Worm (Caenorhabditis elegans) whole organism, L2 larva: ENCODE measurements around the gene bmy-1.

Experiments
- C34F6.9 ChIP-seq: fragments of 150-350 bp; optimal IDR thresholded peaks from 2 replicates; lab custom pipeline; 2014; ENCODE audit warnings: missing biosample characterization, missing genetic modification characterization
- F13H6.1 ChIP-seq: sonication (generic microtip); optimal IDR thresholded peaks from 2 replicates; lab custom pipeline; 2016; ENCODE audit warnings: missing genetic modification characterization, missing compliant biosample characterization
- R02D3.7 ChIP-seq: fragments of 150-350 bp; optimal IDR thresholded peaks from 2 replicates; lab custom pipeline; 2014; ENCODE audit warnings: missing biosample characterization, missing genetic modification characterization
- Y55F3AM.14 ChIP-seq: fragments of 200-800 bp; sonication (Bioruptor generic); optimal IDR thresholded peaks from 2 replicates; lab custom pipeline; 2018; ENCODE audit warnings: mild to moderate bottlenecking, missing genetic modification characterization, missing compliant biosample characterization
- ZK546.5 ChIP-seq: sonication (generic microtip); optimal IDR thresholded peaks from 2 replicates; lab custom pipeline; 2017; ENCODE audit warnings: missing biosample characterization, missing genetic modification characterization
- alr-1 ChIP-seq: fragments of 150-350 bp; optimal IDR thresholded peaks from 2 replicates; lab custom pipeline; 2014; ENCODE audit warnings: missing biosample characterization, missing genetic modification characterization
- aly-2 ChIP-seq: fragments of 150-350 bp; optimal IDR thresholded peaks from 2 replicates; lab custom pipeline; 2014; ENCODE audit warnings: missing biosample characterization, missing genetic modification characterization
- ama-1 ChIP-seq: fragments of 150-350 bp; optimal IDR thresholded peaks from 2 replicates; lab custom pipeline; 2018; ENCODE audit warnings: inconsistent platforms
- blmp-1 ChIP-seq: sonication (generic microtip); optimal IDR thresholded peaks from 2 replicates; lab custom pipeline; 2017; ENCODE audit warnings: missing genetic modification characterization, mild to moderate bottlenecking, missing compliant biosample characterization, antibody characterized with exemption, moderate library complexity; ENCODE audit not compliant: insufficient read depth
- ceh-16 ChIP-seq: fragments of 150-350 bp; optimal IDR thresholded peaks from 2 replicates; lab custom pipeline; 2014; ENCODE audit warnings: missing biosample characterization, missing genetic modification characterization
- ceh-82 ChIP-seq: fragments of 150-350 bp; optimal IDR thresholded peaks from 2 replicates; lab custom pipeline; 2014; ENCODE audit warnings: missing biosample characterization, missing genetic modification characterization
- crh-2 ChIP-seq: sonication (generic microtip); optimal IDR thresholded peaks from 2 replicates; lab custom pipeline; 2017; ENCODE audit warnings: missing biosample characterization, missing genetic modification characterization
- dmd-4 ChIP-seq: sonication (generic microtip); optimal IDR thresholded peaks from 2 replicates; lab custom pipeline; 2017; ENCODE audit warnings: missing biosample characterization, missing genetic modification characterization
- elt-1 ChIP-seq: fragments of 150-350 bp; optimal IDR thresholded peaks from 2 replicates; lab custom pipeline; 2014; ENCODE audit warnings: missing biosample characterization, missing genetic modification characterization
- elt-3 ChIP-seq: sonication (generic microtip); optimal IDR thresholded peaks from 2 replicates; lab custom pipeline; 2017; ENCODE audit warnings: missing biosample characterization, missing genetic modification characterization
- fos-1 ChIP-seq: fragments of 150-350 bp; optimal IDR thresholded peaks from 2 replicates; lab custom pipeline; 2014; ENCODE audit warnings: missing biosample characterization, missing genetic modification characterization
- gmeb-1 ChIP-seq: fragments of 150-350 bp; optimal IDR thresholded peaks from 2 replicates; lab custom pipeline; 2014; ENCODE audit warnings: missing biosample characterization, missing genetic modification characterization
- lin-11 ChIP-seq: fragments of 150-350 bp; sonication (generic microtip); optimal IDR thresholded peaks from 2 replicates; lab custom pipeline; 2014; ENCODE audit warnings: missing biosample characterization, missing genetic modification characterization, inconsistent platforms, mixed read lengths
- lin-13 ChIP-seq: fragments of 150-350 bp; optimal IDR thresholded peaks from 2 replicates; lab custom pipeline; 2014; ENCODE audit warnings: missing biosample characterization, missing genetic modification reagents, missing genetic modification characterization
- lsy-2 ChIP-seq, 2 experiments: fragments of 150-350 bp in 1 of 2; sonication (generic microtip) in 1 of 2; optimal IDR thresholded peaks; 2 replicates each; lab custom pipeline; 2014 to 2017; ENCODE audit warnings: missing biosample characterization in 2 of 2, missing genetic modification characterization in 2 of 2
- mab-5 ChIP-seq: fragments of 150-350 bp; optimal IDR thresholded peaks from 2 replicates; lab custom pipeline; 2014; ENCODE audit warnings: missing biosample characterization, missing genetic modification characterization
- mbf-1 ChIP-seq: sonication (generic microtip); optimal IDR thresholded peaks from 2 replicates; lab custom pipeline; 2017; ENCODE audit warnings: missing biosample characterization, missing genetic modification characterization
- nhr-10 ChIP-seq: sonication (generic microtip); optimal IDR thresholded peaks from 2 replicates; lab custom pipeline; 2017; ENCODE audit warnings: missing biosample characterization, missing genetic modification characterization
- nhr-11 ChIP-seq: fragments of 150-350 bp; optimal IDR thresholded peaks from 2 replicates; lab custom pipeline; 2014; ENCODE audit warnings: missing biosample characterization, missing genetic modification characterization
- nhr-129 ChIP-seq: fragments of 150-350 bp; optimal IDR thresholded peaks from 2 replicates; lab custom pipeline; 2014; ENCODE audit warnings: missing biosample characterization, missing genetic modification characterization
- nhr-21 ChIP-seq: fragments of 150-350 bp; optimal IDR thresholded peaks from 2 replicates; lab custom pipeline; 2014; ENCODE audit warnings: missing biosample characterization, missing genetic modification characterization
- nhr-23 ChIP-seq: fragments of 150-350 bp; optimal IDR thresholded peaks from 2 replicates; lab custom pipeline; 2014; ENCODE audit warnings: missing biosample characterization, missing genetic modification reagents, missing genetic modification characterization
- nhr-237 ChIP-seq: fragments of 150-350 bp; optimal IDR thresholded peaks from 2 replicates; lab custom pipeline; 2014; ENCODE audit warnings: missing biosample characterization, missing genetic modification characterization
- nhr-25 ChIP-seq: fragments of 150-350 bp; sonication (generic microtip); optimal IDR thresholded peaks from 3 replicates; lab custom pipeline; 2014; ENCODE audit warnings: missing biosample characterization, missing genetic modification characterization
- peb-1 ChIP-seq: fragments of 150-350 bp; optimal IDR thresholded peaks from 2 replicates; lab custom pipeline; 2014; ENCODE audit warnings: missing biosample characterization, missing genetic modification characterization
- sem-4 ChIP-seq: fragments of 150-350 bp; optimal IDR thresholded peaks from 2 replicates; lab custom pipeline; 2014; ENCODE audit warnings: missing biosample characterization, missing genetic modification reagents, missing genetic modification characterization
- sma-3 ChIP-seq: sonication (generic microtip); optimal IDR thresholded peaks from 2 replicates; lab custom pipeline; 2016; ENCODE audit warnings: missing genetic modification reagents, missing genetic modification characterization, missing compliant biosample characterization
- sma-9 ChIP-seq, 2 experiments: fragments of 150-350 bp in 1 of 2; sonication (generic microtip) in 1 of 2; optimal IDR thresholded peaks; 2 replicates each; lab custom pipeline; 2014 to 2016; ENCODE audit warnings: missing genetic modification characterization in 2 of 2, mild to moderate bottlenecking in 1 of 2, missing biosample characterization in 1 of 2, missing compliant biosample characterization in 1 of 2, missing genetic modification reagents in 1 of 2, moderate library complexity in 1 of 2
- snpc-4 ChIP-seq: fragments of 150-350 bp; optimal IDR thresholded peaks from 2 replicates; lab custom pipeline; 2014; ENCODE audit warnings: missing biosample characterization, missing genetic modification characterization
- unc-39 ChIP-seq: fragments of 150-350 bp; optimal IDR thresholded peaks from 2 replicates; lab custom pipeline; 2014; ENCODE audit warnings: missing biosample characterization, missing genetic modification characterization
- unc-55 ChIP-seq: fragments of 150-350 bp; sonication (generic microtip); optimal IDR thresholded peaks from 3 replicates; lab custom pipeline; 2014; ENCODE audit warnings: missing biosample characterization, missing genetic modification reagents, missing genetic modification characterization
- unc-62 ChIP-seq: fragments of 150-350 bp; optimal IDR thresholded peaks from 2 replicates; lab custom pipeline; 2014; ENCODE audit warnings: missing biosample characterization, missing genetic modification reagents, missing genetic modification characterization
- zag-1 ChIP-seq: fragments of 150-350 bp; optimal IDR thresholded peaks from 2 replicates; lab custom pipeline; 2014; ENCODE audit warnings: missing biosample characterization, missing genetic modification characterization
- ztf-1 ChIP-seq: fragments of 200-800 bp; sonication (Bioruptor generic); conservative IDR thresholded peaks from 2 replicates; pipeline ENCODE4 v1.3.6; 2022; ENCODE audit warnings: missing genetic modification characterization, missing compliant biosample characterization
- ztf-4 ChIP-seq: fragments of 150-350 bp; optimal IDR thresholded peaks from 2 replicates; lab custom pipeline; 2014; ENCODE audit warnings: missing biosample characterization, missing genetic modification characterization

The bmy-1 gene

DNA sequence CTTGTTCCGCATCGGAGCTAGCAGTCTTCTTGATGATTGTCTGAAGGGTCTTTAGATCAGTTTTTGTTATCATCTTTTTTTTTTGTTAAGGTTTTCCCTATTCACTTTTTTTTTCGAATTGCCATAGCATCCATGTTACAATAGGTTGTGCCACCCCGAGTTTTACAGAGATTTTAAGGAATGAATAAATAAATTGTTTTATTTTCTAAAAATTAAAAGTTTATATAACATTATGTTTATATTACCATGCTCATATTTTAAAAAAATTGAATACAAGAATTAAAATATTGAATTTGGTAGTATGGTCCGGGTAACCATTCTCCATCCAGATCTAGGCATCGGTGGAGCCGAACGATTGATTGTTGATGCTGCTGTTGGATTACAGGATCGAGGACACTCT lies 16.5 kb downstream of the bmy-1 start, which contains the start of gene algn-2:
Gene algn-2, plus strand, starts transcription at position 301 of the 400 bp plus-strand sequence.
- TF ChIP-seq nhr-11 (tag; lab: Kevin White, UChicago) = no peak
- no peak for TF ChIP-seq ceh-16
- TF ChIP-seq zag-1 (tag; lab: Kevin White, UChicago) = no peak
- TF ChIP-seq ztf-4 (tag; lab: Kevin White, UChicago) = no peak
- TF ChIP-seq lin-13 (GFP tag; lab: Kevin White, UChicago) = no peak
- TF ChIP-seq mbf-1 (tag; lab: Kevin White, UChicago) = no peak
- TF ChIP-seq peb-1 (tag; lab: Kevin White, UChicago) = no peak

DNA sequence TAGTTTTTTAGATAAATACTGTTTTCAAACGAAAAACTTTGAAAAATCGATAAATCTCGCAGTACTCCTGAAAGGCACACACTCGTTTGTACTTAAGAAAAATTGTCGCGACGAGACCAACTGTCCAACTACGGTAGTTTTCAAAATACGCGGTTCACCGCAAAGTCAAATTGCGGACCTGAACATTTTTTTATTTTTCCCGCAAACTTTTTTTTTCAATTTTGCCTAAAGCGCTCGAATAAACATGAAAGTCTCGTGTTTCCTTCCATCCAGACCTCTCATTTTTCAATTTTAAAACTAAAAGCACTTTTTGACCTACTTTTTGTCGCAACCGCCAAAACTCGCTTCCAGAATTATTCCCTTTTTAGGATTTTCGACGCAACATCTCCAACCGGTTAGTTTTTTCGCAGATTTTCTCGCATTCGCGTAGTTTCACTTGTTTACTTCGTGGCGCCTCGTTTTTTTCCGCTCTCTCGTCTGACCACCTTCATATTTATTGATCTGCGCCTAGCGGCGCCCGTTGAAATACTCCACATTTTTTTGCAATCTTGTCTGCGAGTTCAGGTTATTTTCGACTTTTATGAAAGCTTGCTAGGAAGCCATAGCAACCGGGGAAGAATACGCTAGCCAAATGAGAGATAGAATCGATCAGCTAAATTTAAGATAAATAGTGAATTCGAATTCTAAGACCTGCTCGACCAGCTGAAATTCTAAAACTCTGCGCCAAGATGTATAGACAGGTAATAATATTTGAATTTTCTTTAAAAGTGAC lies 19.2 kb downstream of the bmy-1 start, which contains the start of gene prdx-2:
Gene prdx-2, plus strand, starts transcription at position 729 of the 772 bp plus-strand sequence.
- TF ChIP-seq elt-3 (tag; lab: Kevin White, UChicago) (no peak), lin-11 (tag; lab: Kevin White, UChicago) (peak; percentile 16), nhr-25 (tag; lab: Kevin White, UChicago) (no peak), nhr-11 (tag; lab: Kevin White, UChicago) (no peak), ztf-4 (tag; lab: Kevin White, UChicago) (no peak), lsy-2 (tag; optimal IDR thresholded peaks at IDR 0.05; lab: Kevin White, UChicago) (peak in 1 of 2 experiments; percentile 16), nhr-23 (tag; lab: Kevin White, UChicago) (no peak), blmp-1 (tag; lab: Kevin White, UChicago) (no peak)
- TF ChIP-seq, all 48 proteins: peak for 2

DNA sequence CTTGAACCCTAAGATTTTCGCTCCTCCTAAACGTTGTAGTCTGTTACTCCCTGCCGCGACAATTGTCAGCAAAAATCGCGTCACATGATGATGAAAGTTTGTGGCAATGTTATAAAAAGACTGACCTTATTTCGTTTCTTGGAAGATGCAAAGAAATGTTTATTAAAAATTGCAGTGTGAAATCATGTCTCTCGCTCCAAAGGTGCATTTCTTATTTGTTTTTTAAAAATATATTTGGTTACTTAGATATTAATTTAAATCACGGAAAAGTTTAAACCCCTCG lies 19.7 kb downstream of the bmy-1 start:
- TF ChIP-seq nhr-129 (tag; lab: Kevin White, UChicago) (peak; percentile 49), sma-9 (GFP tag; optimal IDR thresholded peaks at IDR 0.05; lab: Kevin White, UChicago) (peak; percentile 33), sma-9 (tag; optimal IDR thresholded peaks at IDR 0.05; lab: Kevin White, UChicago) (no peak), aly-2 (tag; lab: Kevin White, UChicago) (no peak), fos-1 (peak; percentile 8), crh-2 (peak; percentile 28), nhr-23 (tag; lab: Kevin White, UChicago) (no peak), ztf-1 (no peak), ZK546.5 (tag; lab: Kevin White, UChicago) (no peak), snpc-4 (tag; lab: Kevin White, UChicago) (no peak), mab-5 (tag; lab: Kevin White, UChicago) (no peak), ceh-82 (tag; lab: Kevin White, UChicago) (no peak), dmd-4 (tag; lab: Kevin White, UChicago) (no peak), nhr-25 (tag; lab: Kevin White, UChicago) (peak; percentile 5), R02D3.7 (tag; lab: Kevin White, UChicago) (no peak), ama-1 (lab: Kevin White, UChicago) (no peak)

DNA sequence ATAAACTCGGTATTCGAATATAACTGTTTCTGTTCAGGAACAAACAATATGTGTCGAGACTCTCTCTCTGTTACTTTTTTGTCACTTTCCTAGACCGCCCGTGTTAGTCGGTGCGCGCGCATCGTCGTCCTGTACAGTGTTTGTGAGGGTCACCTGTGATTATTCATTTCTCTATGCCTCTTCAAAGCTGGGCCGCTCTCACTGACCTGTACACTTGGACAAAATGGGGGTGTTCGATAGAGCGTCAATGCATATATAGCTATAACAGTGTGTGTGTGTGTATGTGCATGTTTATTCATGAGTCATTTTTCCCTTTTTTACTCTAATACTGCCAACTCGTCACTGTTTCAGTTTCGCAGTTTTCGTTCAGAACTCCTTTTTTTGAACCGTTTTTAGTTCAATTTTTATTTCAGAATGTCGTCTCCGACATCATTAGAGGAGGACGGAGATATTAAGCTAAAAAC lies 21.2 kb downstream of the bmy-1 start, which contains the start of gene pkc-3:
Gene pkc-3, plus strand, starts transcription at position 414 of the 464 bp plus-strand sequence.
- TF ChIP-seq blmp-1 (tag; lab: Kevin White, UChicago) (peak; percentile 50), nhr-23 (tag; lab: Kevin White, UChicago) (no peak), crh-2 (peak; percentile 71), sma-9 (GFP tag; optimal IDR thresholded peaks at IDR 0.05; lab: Kevin White, UChicago) (peak; percentile 61), sma-9 (tag; optimal IDR thresholded peaks at IDR 0.05; lab: Kevin White, UChicago) (no peak), nhr-25 (tag; lab: Kevin White, UChicago) (peak; percentile 86), lin-13 (GFP tag; lab: Kevin White, UChicago) (peak; percentile 51), lin-11 (tag; lab: Kevin White, UChicago) (no peak), C34F6.9 (peak; percentile 17), fos-1 (peak; percentile 98), nhr-129 (tag; lab: Kevin White, UChicago) (peak; percentile 78), sem-4 (tag; lab: Kevin White, UChicago) (peak; percentile 5), ztf-4 (tag; lab: Kevin White, UChicago) (peak; percentile 56), sma-3 (peak; percentile 85), unc-62 (GFP tag; lab: Kevin White, UChicago) (no peak), nhr-21 (tag; lab: Kevin White, UChicago) (peak; percentile 78), unc-55 (GFP tag; lab: Kevin White, UChicago) (peak; percentile 21), gmeb-1 (peak; percentile 60), elt-1 (tag; lab: Kevin White, UChicago) (no peak), F13H6.1 (tag; lab: Kevin White, UChicago) (peak; percentile 62), ceh-16 (no peak), nhr-237 (no peak), R02D3.7 (tag; lab: Kevin White, UChicago) (no peak), nhr-10 (tag; lab: Kevin White, UChicago) (no peak), lsy-2 (tag; optimal IDR thresholded peaks at IDR 0.05; lab: Kevin White, UChicago) (peak in 1 of 2 experiments; percentile 65), ceh-82 (tag; lab: Kevin White, UChicago) (no peak), unc-39 (no peak), ama-1 (lab: Kevin White, UChicago) (peak; percentile 48), alr-1 (tag; lab: Kevin White, UChicago) (no peak), Y55F3AM.14 (GFP tag; lab: Kevin White, UChicago) (no peak), dmd-4 (tag; lab: Kevin White, UChicago) (no peak)
